Worm (Caenorhabditis elegans): ENCODE results near the gene F55H2.8.

Gene F55H2.8

DNA sequence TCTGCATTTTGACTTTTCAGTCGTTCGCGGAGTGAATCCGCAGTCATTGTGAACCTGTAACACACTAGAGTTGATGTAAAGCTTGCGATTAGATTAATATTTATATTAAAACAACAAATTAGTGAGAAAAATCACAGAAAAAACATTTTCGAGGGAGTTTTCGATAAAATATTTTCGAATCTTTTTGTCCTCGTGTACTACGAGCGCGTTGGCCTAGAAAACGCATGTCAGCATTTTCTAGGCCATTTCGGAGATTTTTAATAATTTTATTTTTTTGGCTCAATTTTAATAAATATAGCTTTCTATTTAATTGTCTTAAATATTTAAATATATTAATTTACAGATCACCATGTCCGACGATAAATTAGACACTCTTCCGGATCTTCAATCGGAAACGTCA lies 48.2 kb upstream of the F55H2.8 start, which contains the start of gene B0464.9 (continued):
- TF ChIP-seq zip-11 (GFP tag; IDR thresholded peaks at IDR 0.05) (no peak), snpc-4 (tag; optimal IDR thresholded peaks at IDR 0.05) (no peak), madf-5 (GFP tag; IDR thresholded peaks at IDR 0.05) (no peak), fos-1 (tag; optimal IDR thresholded peaks at IDR 0.05) (no peak), vab-7 (GFP tag; IDR thresholded peaks at IDR 0.05) (no peak), mep-1 (tag; optimal IDR thresholded peaks at IDR 0.05) (peak; percentile 36), dve-1 (tag; optimal IDR thresholded peaks at IDR 0.05; ENCODE audit: insufficient read depth) (peak; percentile 51), rbr-2 (tag; optimal IDR thresholded peaks at IDR 0.05) (peak; percentile 13), dmd-8 (GFP tag; IDR thresholded peaks at IDR 0.05) (no peak), Y75B8A.6 (GFP tag; IDR thresholded peaks at IDR 0.05) (no peak), lin-29 (GFP tag; IDR thresholded peaks at IDR 0.05) (no peak), unc-130 (GFP tag; optimal IDR thresholded peaks at IDR 0.05) (peak; percentile 85), zip-2 (tag; optimal IDR thresholded peaks at IDR 0.05) (no peak), zfp-2 (tag; optimal IDR thresholded peaks at IDR 0.05) (no peak), F37D6.2 (tag; optimal IDR thresholded peaks at IDR 0.05) (no peak), nhr-11 (tag; optimal IDR thresholded peaks at IDR 0.05) (no peak), dpl-1 (GFP tag; optimal IDR thresholded peaks at IDR 0.05) (peak; percentile 78), mes-2 (tag; optimal IDR thresholded peaks at IDR 0.05; ENCODE audit: poor library complexity, severe bottlenecking) (peak; percentile 96), lin-1 (GFP tag; IDR thresholded peaks at IDR 0.05) (no peak), nhr-102 (tag; optimal IDR thresholded peaks at IDR 0.05) (peak; percentile 30), nhr-76 (tag; optimal IDR thresholded peaks at IDR 0.05) (no peak), ZK337.2 (GFP tag; IDR thresholded peaks at IDR 0.05) (no peak), hlh-11 (tag; optimal IDR thresholded peaks at IDR 0.05) (peak; percentile 16), lsy-2 (tag; optimal IDR thresholded peaks at IDR 0.05) (peak in 1 of 2 experiments; percentile 80), ceh-44 (GFP tag; IDR thresholded peaks at IDR 0.05) (no peak)

DNA sequence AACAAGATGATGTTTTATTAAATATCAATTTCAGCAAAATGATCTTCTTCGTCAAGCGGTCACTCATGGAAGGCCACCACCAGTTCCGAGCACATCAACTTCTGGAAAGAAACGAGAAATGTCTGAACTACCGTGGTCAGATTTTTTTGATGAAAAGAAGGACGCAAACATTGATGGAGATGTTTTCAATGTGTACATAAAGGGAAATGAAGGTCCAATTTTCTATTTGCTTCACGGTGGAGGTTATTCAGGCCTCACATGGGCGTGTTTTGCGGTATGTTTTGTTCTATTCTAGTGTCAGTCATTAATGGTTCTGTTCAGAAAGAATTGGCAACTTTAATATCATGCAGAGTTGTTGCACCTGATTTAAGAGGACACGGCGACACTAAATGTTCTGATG lies 47.8 kb upstream of the F55H2.8 start, which contains the start of gene B0464.6:
Gene B0464.6 (minus strand): TSS at position 101 of the 400 bp plus-strand sequence.
- TF ChIP-seq nhr-48 (tag; optimal IDR thresholded peaks at IDR 0.05) = no peak
- no peak for TF ChIP-seq madf-5 (GFP tag; IDR thresholded peaks at IDR 0.05)
- TF ChIP-seq jun-1 (tag; optimal IDR thresholded peaks at IDR 0.05) = no peak
- no peak for TF ChIP-seq pqm-1 (tag; optimal IDR thresholded peaks at IDR 0.05)
- peak in 1 of 2 experiments; percentile 65 for TF ChIP-seq unc-62 (GFP tag; optimal IDR thresholded peaks at IDR 0.05 in 1 of 2)
- no peak for TF ChIP-seq unc-62 (tag; optimal IDR thresholded peaks at IDR 0.05)
- no peak for TF ChIP-seq dmd-6 (GFP tag; IDR thresholded peaks at IDR 0.05)
- TF ChIP-seq mxl-3 (GFP tag; optimal IDR thresholded peaks at IDR 0.05) = no peak

DNA sequence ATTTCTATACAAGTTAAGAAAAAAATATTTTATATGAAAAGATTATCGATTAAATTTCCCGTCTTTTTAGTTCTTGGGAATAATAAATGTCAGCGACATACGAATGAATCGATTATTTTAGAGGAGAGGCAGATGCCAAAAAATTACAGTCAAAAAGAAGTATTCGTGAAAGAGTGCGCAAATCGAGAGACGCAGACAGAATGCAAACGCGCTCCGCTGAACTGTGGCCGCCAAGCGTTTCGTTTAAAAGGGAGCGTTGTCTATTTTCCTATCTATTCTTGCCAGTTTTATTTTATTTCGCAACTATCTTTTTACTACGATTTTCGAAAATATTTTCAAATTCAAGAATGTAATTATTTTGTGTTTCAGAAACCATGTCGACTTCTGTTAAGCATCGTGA lies 46.6 kb upstream of the F55H2.8 start, which contains the start of gene baf-1:
Gene baf-1 (plus strand): TSS at position 370 of the 400 bp plus-strand sequence.
- TF ChIP-seq nhr-111 (GFP tag; optimal IDR thresholded peaks at IDR 0.05) (no peak), hmg-1.1 (GFP tag; IDR thresholded peaks at IDR 0.05) (0 out of 2 replicates have a peak, but pooled peaks have one; percentile 26), lsy-2 (tag; optimal IDR thresholded peaks at IDR 0.05) (peak in 1 of 2 experiments; percentile 78), unc-130 (GFP tag; optimal IDR thresholded peaks at IDR 0.05) (peak; percentile 57), arid-1 (GFP tag; conservative IDR thresholded peaks at IDR 0.05) (peak; percentile 55; the same call in 1 of the 2 replicates), daf-16 (GFP tag; optimal IDR thresholded peaks at IDR 0.05) (no peak), daf-16 (tag; optimal IDR thresholded peaks at IDR 0.05) (peak; percentile 39), nhr-28 (tag; optimal IDR thresholded peaks at IDR 0.05) (peak; percentile 34), skn-1 (tag; optimal IDR thresholded peaks at IDR 0.05) (no peak), nhr-77 (tag; optimal IDR thresholded peaks at IDR 0.05) (peak; percentile 60), hlh-30 (tag; optimal IDR thresholded peaks at IDR 0.05; ENCODE audit: insufficient read depth) (peak; percentile 32), hif-1 (tag; optimal IDR thresholded peaks at IDR 0.05) (peak in 1 of 2 experiments; percentile 31), set-16 (GFP tag; IDR thresholded peaks at IDR 0.05) (no peak), aha-1 (tag) (peak; percentile 74), tra-1 (GFP tag; IDR thresholded peaks at IDR 0.05) (no peak), saeg-2 (GFP tag; IDR thresholded peaks at IDR 0.05) (no peak), dpl-1 (GFP tag; optimal IDR thresholded peaks at IDR 0.05) (peak; percentile 70), ZK337.2 (GFP tag; IDR thresholded peaks at IDR 0.05) (no peak), D1046.2 (GFP tag; IDR thresholded peaks at IDR 0.05) (no peak), lin-13 (GFP tag; optimal IDR thresholded peaks at IDR 0.05) (peak; percentile 23), ama-1 (optimal IDR thresholded peaks at IDR 0.05) (no peak), nhr-102 (tag; optimal IDR thresholded peaks at IDR 0.05) (peak; percentile 44), sdz-12 (GFP tag; optimal IDR thresholded peaks at IDR 0.05) (no peak)
